Fruit fly (Drosophila melanogaster): Measurements from ENCODE around the gene CG16952.

DNA sequence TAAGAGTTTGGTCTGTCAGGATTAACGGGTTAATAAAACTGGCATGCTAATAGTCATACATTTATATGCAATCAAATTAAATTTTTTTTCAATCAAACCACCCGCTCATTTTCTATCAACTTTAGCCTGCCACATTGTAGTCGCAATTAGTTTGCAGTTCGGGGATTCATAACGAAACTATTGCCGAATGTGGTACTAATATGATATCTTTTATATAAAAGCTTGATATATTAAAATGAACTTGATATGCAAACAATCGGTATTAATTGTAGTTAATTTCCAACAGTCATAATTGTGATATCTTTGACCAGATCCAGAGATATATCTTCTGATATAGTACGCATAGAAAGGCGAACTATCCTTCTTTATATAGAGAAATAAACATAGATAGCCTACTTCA, 4.0 kb upstream of the CG16952 start:
- TF ChIP-seq ase (GFP tag; IDR thresholded peaks at IDR 0.05): no peak
- TF ChIP-seq CG3407 (GFP tag; optimal IDR thresholded peaks at IDR 0.05): no peak
- TF ChIP-seq CG10267 (tag; optimal IDR thresholded peaks at IDR 0.05): no peak

Data from whole organism, embryonic.